Worm (Caenorhabditis elegans): ENCODE data around the gene col-106.

DNA sequence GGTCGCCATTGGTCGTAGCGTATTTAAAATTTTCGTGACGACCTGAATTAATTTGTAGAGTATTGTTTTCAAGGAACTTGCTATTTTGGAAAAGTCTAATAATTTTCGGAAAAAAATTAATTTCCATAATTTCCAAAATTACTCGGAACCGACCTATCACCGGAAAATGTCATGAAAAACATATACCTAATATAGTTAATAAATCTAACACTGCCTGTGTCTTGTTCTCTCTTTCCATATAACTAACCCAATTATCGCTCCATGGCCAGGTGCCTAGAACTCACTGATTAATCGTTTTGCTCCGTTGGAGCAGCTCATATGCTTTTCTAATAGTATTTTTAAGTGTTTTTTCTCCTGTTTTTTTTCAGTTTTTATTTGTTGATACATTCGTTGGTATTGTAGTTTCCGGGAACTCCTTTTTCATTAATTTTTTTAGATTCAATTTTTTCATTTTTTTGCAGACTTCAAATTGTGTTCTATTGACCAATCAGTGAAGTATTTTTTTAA lies 24.4 kb upstream of the col-106 start, which contains the start of gene Y77E11A.16:
- no peak for TF ChIP-seq ceh-32 (tag; optimal IDR thresholded peaks at IDR 0.05; ENCODE audit: poor library complexity)
- TF ChIP-seq nhr-28 (tag; optimal IDR thresholded peaks at IDR 0.05) = no peak
- TF ChIP-seq mdt-29 (GFP tag; IDR thresholded peaks at IDR 0.05) = no peak
- TF ChIP-seq nhr-102 (tag; optimal IDR thresholded peaks at IDR 0.05) = no peak
- no peak for TF ChIP-seq lin-1 (GFP tag; IDR thresholded peaks at IDR 0.05)
- no peak for TF ChIP-seq lsy-2 (tag; optimal IDR thresholded peaks at IDR 0.05)
- TF ChIP-seq lin-29 (GFP tag; IDR thresholded peaks at IDR 0.05) = no peak
- TF ChIP-seq nhr-76 (tag; optimal IDR thresholded peaks at IDR 0.05) = no peak

Data from whole organism, L4 larva.